Fruit fly (Drosophila melanogaster): ENCODE data around the gene CG8086.
A peak's percentile ranks its signal among the peaks of the same experiment; 100 is the strongest.

The CG8086 gene

DNA sequence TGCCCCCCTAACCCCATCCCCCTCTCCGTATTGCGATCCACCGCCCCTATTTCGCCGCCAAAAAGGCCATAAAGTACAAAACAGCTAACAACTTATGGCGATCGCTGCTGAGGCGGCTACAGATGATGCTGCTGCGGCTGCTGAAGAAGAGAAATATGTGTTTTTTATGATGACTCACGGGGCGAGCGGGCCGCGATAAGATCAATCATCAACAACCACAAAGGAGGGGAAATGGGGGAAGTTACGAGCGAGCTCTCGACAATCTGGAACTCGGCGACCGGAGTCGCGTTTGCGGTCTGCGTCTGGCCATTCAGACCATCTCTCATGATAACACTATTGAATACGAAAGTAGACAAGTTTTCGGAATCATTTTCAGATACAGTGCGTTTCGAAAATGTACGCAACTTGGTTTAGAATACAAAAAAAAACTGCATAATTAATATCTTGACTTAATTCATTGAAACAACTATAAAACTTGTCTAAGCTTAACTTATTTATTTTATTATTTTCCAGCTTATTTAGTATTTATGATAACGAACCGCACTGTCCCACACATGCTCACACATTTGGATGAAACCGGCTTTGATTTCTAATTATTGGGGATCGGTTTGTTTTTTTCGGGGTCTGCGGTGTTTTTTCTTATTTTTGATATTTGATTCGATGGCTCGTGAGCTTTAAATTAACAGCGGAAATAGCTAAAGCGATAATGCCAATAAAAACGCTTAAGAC is 35.0 kb upstream of the CG8086 start (continued):
- TF ChIP-seq spab (GFP tag; optimal IDR thresholded peaks at IDR 0.05) (peak; percentile 15), Blimp-1 (GFP tag; optimal IDR thresholded peaks at IDR 0.05) (no peak), svp (GFP tag) (peak; percentile 93), Eip78C (GFP tag) (peak; percentile 92), CG15336 (GFP tag; IDR thresholded peaks at IDR 0.05) (peak; percentile 95), esn (GFP tag; optimal IDR thresholded peaks at IDR 0.05) (peak; percentile 73), CG16779 (tag; optimal IDR thresholded peaks at IDR 0.05) (peak; percentile 39), Gug (GFP tag; IDR thresholded peaks at IDR 0.05) (peak; percentile 86), ss (GFP tag; optimal IDR thresholded peaks at IDR 0.05) (peak in 1 of 2 experiments; percentile 33), Hr39 (GFP tag; optimal IDR thresholded peaks at IDR 0.05) (peak; percentile 59), CG6854 (GFP tag; optimal IDR thresholded peaks at IDR 0.05) (peak; percentile 5), topi (GFP tag; optimal IDR thresholded peaks at IDR 0.05) (peak; percentile 56), acj6 (GFP tag; optimal IDR thresholded peaks at IDR 0.05) (peak; percentile 67)

DNA sequence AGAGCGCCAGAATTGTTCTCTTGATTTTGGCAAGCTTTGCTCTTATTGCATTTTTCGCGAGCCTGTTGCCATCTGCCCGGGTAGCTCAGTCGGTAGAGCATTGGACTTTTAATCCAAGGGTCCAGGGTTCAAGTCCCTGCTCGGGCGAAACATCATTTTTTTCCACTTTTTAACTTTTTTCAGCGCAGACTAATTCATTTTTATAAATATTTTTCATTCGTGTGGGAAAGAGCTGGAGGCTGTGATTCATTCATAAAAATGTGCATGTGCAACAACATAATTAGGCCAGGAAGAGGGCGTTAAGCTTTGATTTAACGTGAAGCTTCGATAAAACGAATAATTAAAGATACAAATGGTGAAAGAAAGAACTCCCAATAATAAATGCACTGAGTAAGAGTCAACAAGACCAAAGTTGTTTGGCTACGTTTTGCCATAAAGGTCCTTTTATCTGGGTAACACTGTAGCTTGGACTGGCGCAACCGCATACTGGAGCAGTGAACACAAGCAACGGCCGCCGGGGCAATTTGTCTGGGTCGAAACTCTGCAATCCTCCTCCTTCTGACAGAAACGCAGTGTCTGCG is 33.4 kb upstream of the CG8086 start:
- no peak for TF ChIP-seq Hr38 (GFP tag; optimal IDR thresholded peaks at IDR 0.05)
- TF ChIP-seq pdm3 (GFP tag; optimal IDR thresholded peaks at IDR 0.05) = peak; percentile 80
- TF ChIP-seq Blimp-1 (GFP tag; optimal IDR thresholded peaks at IDR 0.05) = peak; percentile 66
- peak; percentile 68 for TF ChIP-seq CG11294 (GFP tag; IDR thresholded peaks at IDR 0.05)
- TF ChIP-seq CG10631 (GFP tag; optimal IDR thresholded peaks at IDR 0.05) = peak; percentile 75
- peak; percentile 46 for TF ChIP-seq CG16779 (tag; optimal IDR thresholded peaks at IDR 0.05)
- peak; percentile 90 for TF ChIP-seq CG3919 (GFP tag; optimal IDR thresholded peaks at IDR 0.05)
- no peak for TF ChIP-seq dac (GFP tag; optimal IDR thresholded peaks at IDR 0.05)
- no peak for TF ChIP-seq fkh (GFP tag; optimal IDR thresholded peaks at IDR 0.05)
- TF ChIP-seq CG8119 (GFP tag; IDR thresholded peaks at IDR 0.05) = peak; percentile 75
- TF ChIP-seq salr (GFP tag; optimal IDR thresholded peaks at IDR 0.05) = peak; percentile 47 to 69
- peak; percentile 86 for TF ChIP-seq achi (GFP tag; optimal IDR thresholded peaks at IDR 0.05)
- peak; percentile 87 for TF ChIP-seq cyc (GFP tag; optimal IDR thresholded peaks at IDR 0.05)
- TF ChIP-seq Sox14 (GFP tag; optimal IDR thresholded peaks at IDR 0.05) = peak; percentile 82
- TF ChIP-seq topi (GFP tag; optimal IDR thresholded peaks at IDR 0.05) = peak; percentile 88
- TF ChIP-seq Gug (GFP tag; IDR thresholded peaks at IDR 0.05) = peak; percentile 76
- TF ChIP-seq CG15336 (GFP tag; IDR thresholded peaks at IDR 0.05) = peak; percentile 77
- peak; percentile 85 for TF ChIP-seq Eip93F (GFP tag; optimal IDR thresholded peaks at IDR 0.05)
- TF ChIP-seq CG1621 (tag; optimal IDR thresholded peaks at IDR 0.05) = peak; percentile 74
- peak; percentile 77 for TF ChIP-seq CG11902 (GFP tag; optimal IDR thresholded peaks at IDR 0.05)
- TF ChIP-seq CG3032 (tag; optimal IDR thresholded peaks at IDR 0.05) = peak; percentile 79
- TF ChIP-seq esn (GFP tag; optimal IDR thresholded peaks at IDR 0.05) = peak; percentile 90
- TF ChIP-seq vri (GFP tag; optimal IDR thresholded peaks at IDR 0.05) = peak; percentile 77
- peak; percentile 88 for TF ChIP-seq Eip75B (GFP tag; optimal IDR thresholded peaks at IDR 0.05)
- peak; percentile 72 for TF ChIP-seq CG6276 (GFP tag; optimal IDR thresholded peaks at IDR 0.05)
- TF ChIP-seq svp (GFP tag) = peak; percentile 97
- TF ChIP-seq eg (GFP tag; IDR thresholded peaks at IDR 0.05) = peak; percentile 85
- peak; percentile 95 for TF ChIP-seq Eip78C (GFP tag)
- TF ChIP-seq CG8319 (GFP tag; optimal IDR thresholded peaks at IDR 0.05) = peak; percentile 81
- peak; percentile 6 for TF ChIP-seq fd85E (GFP tag; optimal IDR thresholded peaks at IDR 0.05)
- TF ChIP-seq CG31627 (GFP tag; optimal IDR thresholded peaks at IDR 0.05) = peak; percentile 90
- peak; percentile 79 for TF ChIP-seq fd59A (GFP tag; optimal IDR thresholded peaks at IDR 0.05)
- peak; percentile 79 for TF ChIP-seq dsx (GFP tag; optimal IDR thresholded peaks at IDR 0.05; ENCODE audit: poor library complexity, severe bottlenecking)
- peak; percentile 78 for TF ChIP-seq CG6854 (GFP tag; optimal IDR thresholded peaks at IDR 0.05)
- TF ChIP-seq CG8632 (GFP tag; optimal IDR thresholded peaks at IDR 0.05) = peak; percentile 70
- peak; percentile 74 for TF ChIP-seq spab (GFP tag; optimal IDR thresholded peaks at IDR 0.05)
- TF ChIP-seq CG7368 (GFP tag; optimal IDR thresholded peaks at IDR 0.05) = peak; percentile 73
- peak; percentile 83 for TF ChIP-seq OdsH (GFP tag; optimal IDR thresholded peaks at IDR 0.05)
- TF ChIP-seq Ets96B (tag; optimal IDR thresholded peaks at IDR 0.05) = peak; percentile 77
- peak; percentile 56 for TF ChIP-seq Sox15 (GFP tag; optimal IDR thresholded peaks at IDR 0.05)
- TF ChIP-seq Sox102F (GFP tag; optimal IDR thresholded peaks at IDR 0.05) = peak; percentile 89
- TF ChIP-seq Smox (GFP tag; optimal IDR thresholded peaks at IDR 0.05) = peak; percentile 86
- peak; percentile 74 for TF ChIP-seq CG9139 (GFP tag; optimal IDR thresholded peaks at IDR 0.05)

Data from whole organism, prepupa.